Fruit fly (Drosophila melanogaster): ENCODE measurements around the gene IFT46.

Gene IFT46

DNA sequence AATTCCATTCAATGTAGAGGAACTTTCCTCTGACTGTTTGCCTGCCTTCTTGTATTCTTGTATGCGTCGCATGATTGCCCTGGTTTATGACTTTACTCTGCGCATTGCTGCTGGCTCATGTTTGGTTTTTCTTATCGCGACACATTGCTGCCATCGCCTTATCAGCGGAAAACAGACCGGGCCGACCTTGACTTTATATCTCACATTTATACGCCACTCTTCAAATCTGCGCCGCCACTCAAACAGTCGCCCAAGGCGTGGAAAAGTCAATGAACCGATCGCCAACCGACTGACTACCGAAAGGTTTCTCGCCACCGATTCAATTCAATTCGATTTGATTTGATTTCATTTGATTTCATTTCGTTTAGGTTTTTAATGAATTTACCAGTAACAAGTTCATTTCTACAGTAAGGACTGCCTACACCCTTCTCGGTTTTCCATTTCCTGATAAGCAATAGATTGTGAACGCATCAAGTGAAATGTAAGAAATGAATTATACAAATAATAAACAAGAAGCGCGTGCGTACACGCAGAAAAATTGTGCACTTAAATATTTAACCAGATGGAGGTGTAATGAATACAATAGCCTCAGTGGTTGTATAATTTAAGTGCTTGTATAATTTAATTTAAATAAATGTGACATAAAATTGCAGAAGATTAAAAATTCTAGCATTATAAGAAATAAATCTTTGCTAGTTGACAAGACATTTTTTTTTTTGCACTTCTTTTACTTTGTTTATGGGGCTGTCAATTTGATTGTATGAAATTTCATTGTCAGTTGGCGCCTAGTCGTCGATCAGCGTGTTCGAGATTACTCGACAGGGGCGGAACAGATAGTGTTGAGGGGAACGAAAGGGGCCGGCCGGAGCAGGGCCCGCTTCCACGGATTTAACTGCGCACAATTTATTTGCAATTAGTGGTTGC, 49.4 kb downstream of the IFT46 start (continued):
- TF ChIP-seq CG2875 (GFP tag; optimal IDR thresholded peaks at IDR 0.05) (no peak), D19A (tag; optimal IDR thresholded peaks at IDR 0.05) (peak; percentile 35), CG8388 (GFP tag; optimal IDR thresholded peaks at IDR 0.05) (no peak), CG7372 (GFP tag; IDR thresholded peaks at IDR 0.05) (no peak), chinmo (GFP tag; IDR thresholded peaks at IDR 0.05; ENCODE audit: partially characterized antibody) (0 out of 4 replicates have a peak, but pooled peaks have one; percentile 68), emc (GFP tag; optimal IDR thresholded peaks at IDR 0.05) (no peak), NC2β (GFP tag; optimal IDR thresholded peaks at IDR 0.05) (no peak), sens-2 (GFP tag; IDR thresholded peaks at IDR 0.05) (peak; percentile 52; the same call in 1 of the 2 replicates), CG8924 (tag; optimal IDR thresholded peaks at IDR 0.05) (peak; percentile 29), Asciz (GFP tag; optimal IDR thresholded peaks at IDR 0.05) (no peak), CG6765 (GFP tag; optimal IDR thresholded peaks at IDR 0.05) (no peak), Jarid2 (GFP tag; optimal IDR thresholded peaks at IDR 0.05) (no peak), lbe (GFP tag; optimal IDR thresholded peaks at IDR 0.05) (no peak), CG18619 (GFP tag; optimal IDR thresholded peaks at IDR 0.05) (no peak), CG1647 (GFP tag; optimal IDR thresholded peaks at IDR 0.05) (no peak), CG10959 (GFP tag; IDR thresholded peaks at IDR 0.05) (no peak), CG12299 (tag; optimal IDR thresholded peaks at IDR 0.05) (no peak), Oli (tag; optimal IDR thresholded peaks at IDR 0.05) (peak; percentile 55), hbn (GFP tag; IDR thresholded peaks at IDR 0.05; ENCODE audit: partially characterized antibody) (no peak), ems (GFP tag; optimal IDR thresholded peaks at IDR 0.05) (no peak), otp (GFP tag; IDR thresholded peaks at IDR 0.05) (0 out of 3 replicates have a peak, but pooled peaks have one; percentile 6), bsh (GFP tag; optimal IDR thresholded peaks at IDR 0.05) (peak in 1 of 2 experiments; percentile 58), CG17359 (tag; optimal IDR thresholded peaks at IDR 0.05) (no peak), row (GFP tag; IDR thresholded peaks at IDR 0.05) (peak; percentile 73), Dfd (GFP tag; optimal IDR thresholded peaks at IDR 0.05) (no peak), CG32532 (GFP tag; IDR thresholded peaks at IDR 0.05) (0 out of 2 replicates have a peak, but pooled peaks have one; percentile 17), sug (tag; optimal IDR thresholded peaks at IDR 0.05) (peak; percentile 79), HLHmδ (GFP tag; optimal IDR thresholded peaks at IDR 0.05) (no peak), shn (GFP tag; optimal IDR thresholded peaks at IDR 0.05) (no peak), pho (GFP tag; optimal IDR thresholded peaks at IDR 0.05) (no peak), amos (GFP tag; IDR thresholded peaks at IDR 0.05; ENCODE audit: partially characterized antibody) (peak; percentile 38; the same call in 1 of the 2 replicates), crol (GFP tag; IDR thresholded peaks at IDR 0.05) (no peak), Scr (GFP tag; IDR thresholded peaks at IDR 0.05; ENCODE audit: partially characterized antibody) (no peak), gem (tag; optimal IDR thresholded peaks at IDR 0.05) (peak; percentile 73), kah (GFP tag; optimal IDR thresholded peaks at IDR 0.05) (no peak), run (tag; optimal IDR thresholded peaks at IDR 0.05) (no peak), CG13287 (GFP tag; IDR thresholded peaks at IDR 0.05; ENCODE audit: partially characterized antibody) (no peak), ci (GFP tag; IDR thresholded peaks at IDR 0.05) (no peak), CG16863 (GFP tag; optimal IDR thresholded peaks at IDR 0.05) (no peak), al (GFP tag; IDR thresholded peaks at IDR 0.05) (no peak), Atf-2 (GFP tag; optimal IDR thresholded peaks at IDR 0.05) (no peak), CG17361 (GFP tag; IDR thresholded peaks at IDR 0.05) (peak; percentile 48; the same call in 2 of the 3 replicates), CG11247 (GFP tag; IDR thresholded peaks at IDR 0.05) (0 out of 2 replicates have a peak, but pooled peaks have one; percentile 16), Mes4 (GFP tag; optimal IDR thresholded peaks at IDR 0.05) (no peak), Chrac-16 (GFP tag; optimal IDR thresholded peaks at IDR 0.05) (peak; percentile 9), Dbx (GFP tag; IDR thresholded peaks at IDR 0.05) (no peak), pnt (GFP tag; optimal IDR thresholded peaks at IDR 0.05) (no peak), croc (GFP tag; conservative IDR thresholded peaks at IDR 0.05) (no peak)
